Fruit fly (Drosophila melanogaster) whole organism, wandering third instar larva: ENCODE results near the gene CG18787.

Experiments
- CG9705 ChIP-seq: fragments of 200-800 bp; sonication (Bioruptor generic); optimal IDR thresholded peaks from 2 replicates; lab custom pipeline; 2018; ENCODE audit warnings: missing biosample characterization, mild to moderate bottlenecking, missing genetic modification characterization
- HLH106 ChIP-seq: fragments of 200-800 bp; optimal IDR thresholded peaks from 3 replicates; lab custom pipeline; 2019; ENCODE audit warnings: missing biosample characterization, mild to moderate bottlenecking, missing genetic modification characterization, moderate library complexity
- Myc ChIP-seq: fragments of >200 bp; optimal IDR thresholded peaks from 2 replicates; lab custom pipeline; 2017
- dmrt93B ChIP-seq: fragments of 200-800 bp; sonication (Bioruptor generic); optimal IDR thresholded peaks from 2 replicates; lab custom pipeline; 2018; ENCODE audit warnings: missing biosample characterization, mild to moderate bottlenecking, missing genetic modification characterization
- ey ChIP-seq: fragments of 200-800 bp; sonication (Bioruptor generic); optimal IDR thresholded peaks from 2 replicates; lab custom pipeline; 2016; ENCODE audit warnings: missing biosample characterization, missing genetic modification characterization
- foxo ChIP-seq, 2 experiments: fragments of 200-800 bp; sonication (Bioruptor generic); optimal IDR thresholded peaks; 2 replicates in 1 of 2; 3 replicates in 1 of 2; lab custom pipeline; 2016 to 2017; ENCODE audit warnings: missing biosample characterization in 2 of 2, missing genetic modification characterization in 2 of 2
- psq ChIP-seq: fragments of 200-800 bp; sonication (Bioruptor generic); optimal IDR thresholded peaks from 3 replicates; lab custom pipeline; 2017; ENCODE audit warnings: missing biosample characterization, mild to moderate bottlenecking, missing genetic modification characterization, moderate library complexity
- rgr ChIP-seq: fragments of 200-800 bp; sonication (Bioruptor generic); optimal IDR thresholded peaks from 3 replicates; lab custom pipeline; 2016; ENCODE audit warnings: missing biosample characterization, mild to moderate bottlenecking, missing genetic modification characterization
- tai ChIP-seq: sonication (Bioruptor generic); optimal IDR thresholded peaks from 2 replicates; lab custom pipeline; 2016; ENCODE audit warnings: missing biosample characterization, missing genetic modification characterization

The CG18787 gene

dm6 chr2L:11949917-11950316 lies 49.2 kb downstream of the CG18787 start:
- TF ChIP-seq rgr: peak; percentile 42
- TF ChIP-seq HLH106 (tag; lab: Kevin White, UChicago): peak; percentile 12
- peak; percentile 29 for TF ChIP-seq ey (GFP tag; lab: Kevin White, UChicago)
- TF ChIP-seq dmrt93B (GFP tag; lab: Kevin White, UChicago): peak; percentile 10
- no peak for TF ChIP-seq psq (GFP tag; lab: Kevin White, UChicago)
- peak in 1 of 2 experiments; percentile 37 for TF ChIP-seq foxo (GFP tag; optimal IDR thresholded peaks at IDR 0.05; lab: Kevin White, UChicago)

dm6 chr2L:11948479-11948878 lies 50.7 kb downstream of the CG18787 start:
- TF ChIP-seq Myc (lab: Kevin White, UChicago): peak; percentile 70
- no peak for TF ChIP-seq tai
- no peak for TF ChIP-seq CG9705 (GFP tag; lab: Kevin White, UChicago)
